Fruit fly (Drosophila melanogaster): ENCODE data around the gene CG7091.
A peak's percentile ranks its signal among the peaks of the same experiment; 100 is the strongest.

Gene CG7091

dm6 chr3R:12981334-12982166 is 3.8 kb downstream of the CG7091 start (continued):
- TF ChIP-seq zf30C (GFP tag; optimal IDR thresholded peaks at IDR 0.05) (peak; percentile 66), Sox100B (GFP tag; optimal IDR thresholded peaks at IDR 0.05) (peak; percentile 71), gfzf (GFP tag; optimal IDR thresholded peaks at IDR 0.05) (no peak), HHEX (GFP tag; optimal IDR thresholded peaks at IDR 0.05) (peak; percentile 49), CG4820 (GFP tag; optimal IDR thresholded peaks at IDR 0.05) (peak; percentile 71), CG18476 (GFP tag; optimal IDR thresholded peaks at IDR 0.05) (peak; percentile 44), Elba2 (GFP tag; optimal IDR thresholded peaks at IDR 0.05) (no peak), CG9727 (GFP tag; optimal IDR thresholded peaks at IDR 0.05) (peak; percentile 74), chm (GFP tag; IDR thresholded peaks at IDR 0.05) (no peak; the same call in 1 of the 2 replicates), CG2875 (GFP tag; optimal IDR thresholded peaks at IDR 0.05) (peak; percentile 35), CG10979 (tag; optimal IDR thresholded peaks at IDR 0.05) (peak; percentile 70), bsh (GFP tag; optimal IDR thresholded peaks at IDR 0.05) (peak; percentile 34 to 60), Atf6 (GFP tag; IDR thresholded peaks at IDR 0.05) (no peak; the same call in 1 of the 2 replicates), NK7.1 (GFP tag; optimal IDR thresholded peaks at IDR 0.05) (no peak), sug (tag; optimal IDR thresholded peaks at IDR 0.05) (no peak), GATAe (GFP tag; conservative IDR thresholded peaks at IDR 0.05) (no peak), cato (GFP tag; optimal IDR thresholded peaks at IDR 0.05; ENCODE audit: borderline replicate concordance) (peak; percentile 25), CG17385 (GFP tag; optimal IDR thresholded peaks at IDR 0.05) (peak; percentile 54), sna (GFP tag; IDR thresholded peaks at IDR 0.05; ENCODE audit: partially characterized antibody) (no peak), Blimp-1 (GFP tag; optimal IDR thresholded peaks at IDR 0.05) (peak; percentile 64), CG11695 (GFP tag; IDR thresholded peaks at IDR 0.05) (peak; percentile 70), Deaf1 (tag; optimal IDR thresholded peaks at IDR 0.05) (peak; percentile 60), Poxn (GFP tag; IDR thresholded peaks at IDR 0.05) (no peak; the same call in 1 of the 2 replicates), CG12155 (GFP tag; optimal IDR thresholded peaks at IDR 0.05) (peak; percentile 36), Nf-YC (tag; optimal IDR thresholded peaks at IDR 0.05) (peak; percentile 52)

dm6 chr3R:12982167-12982981 is 4.6 kb downstream of the CG7091 start:
- TF ChIP-seq her (GFP tag; optimal IDR thresholded peaks at IDR 0.05) (no peak), ci (GFP tag; IDR thresholded peaks at IDR 0.05) (peak; percentile 37; the same call in 1 of the 3 replicates), CG8290 (GFP tag; optimal IDR thresholded peaks at IDR 0.05) (no peak), CG8290 (tag; optimal IDR thresholded peaks at IDR 0.05) (peak in 1 of 2 experiments; percentile 60), vnd (GFP tag; IDR thresholded peaks at IDR 0.05; ENCODE audit: partially characterized antibody) (no peak), cas (GFP tag; IDR thresholded peaks at IDR 0.05) (0 out of 2 replicates have a peak, but pooled peaks have one; percentile 10), sim (GFP tag; IDR thresholded peaks at IDR 0.05) (no peak), crp (GFP tag; optimal IDR thresholded peaks at IDR 0.05) (peak in 1 of 2 experiments; percentile 48), CG11696 (GFP tag; IDR thresholded peaks at IDR 0.05) (peak; percentile 97), CG9817 (tag; optimal IDR thresholded peaks at IDR 0.05) (peak; percentile 70), chinmo (GFP tag; IDR thresholded peaks at IDR 0.05; ENCODE audit: partially characterized antibody) (0 out of 4 replicates have a peak, but pooled peaks have one; percentile 43), D19A (tag; optimal IDR thresholded peaks at IDR 0.05) (peak; percentile 54), CG7556 (GFP tag; optimal IDR thresholded peaks at IDR 0.05) (peak; percentile 75), Eip74EF (GFP tag; optimal IDR thresholded peaks at IDR 0.05) (no peak), ttk (GFP tag; IDR thresholded peaks at IDR 0.05) (0 out of 2 replicates have a peak, but pooled peaks have one; percentile 20), az2 (GFP tag; optimal IDR thresholded peaks at IDR 0.05) (peak; percentile 77), Fer3 (tag; optimal IDR thresholded peaks at IDR 0.05) (peak; percentile 70), Blimp-1 (GFP tag; optimal IDR thresholded peaks at IDR 0.05) (peak; percentile 38), Hr39 (optimal IDR thresholded peaks at IDR 0.05) (no peak), CG43689 (GFP tag; IDR thresholded peaks at IDR 0.05) (peak; percentile 6; the same call in 1 of the 2 replicates), CG15269 (tag; optimal IDR thresholded peaks at IDR 0.05) (peak; percentile 83), sob (GFP tag; IDR thresholded peaks at IDR 0.05) (peak; percentile 57; the same call in 1 of the 2 replicates), CG6272 (GFP tag; IDR thresholded peaks at IDR 0.05) (no peak)
